Fruit fly (Drosophila melanogaster) whole organism, embryonic: ENCODE measurements around the gene niki.

ENCODE experiments used
- ATbp ChIP-seq: fragments of 200-800 bp; sonication (Bioruptor generic); optimal IDR thresholded peaks from 2 replicates; lab custom pipeline; 2017; ENCODE audit warnings: missing biosample characterization, mild to moderate bottlenecking, missing genetic modification characterization, missing genetic modification reagents
- Asciz ChIP-seq: fragments of 200-800 bp; sonication (Bioruptor generic); optimal IDR thresholded peaks from 2 replicates; lab custom pipeline; 2017; ENCODE audit warnings: missing biosample characterization, mild to moderate bottlenecking, missing genetic modification characterization, missing genetic modification reagents
- Atf-2 ChIP-seq: fragments of 200-800 bp; sonication (Bioruptor generic); optimal IDR thresholded peaks from 2 replicates; lab custom pipeline; 2016; ENCODE audit warnings: missing biosample characterization, missing genetic modification characterization
- CG10267 ChIP-seq: fragments of 200-800 bp; sonication (Bioruptor generic); optimal IDR thresholded peaks from 2 replicates; lab custom pipeline; 2018; ENCODE audit warnings: missing biosample characterization, mild to moderate bottlenecking, missing genetic modification characterization, moderate library complexity
- CG11247 ChIP-seq: fragments of 200-800 bp; sonication (Bioruptor generic); IDR thresholded peaks from 2 replicates; pipeline ENCODE4 v1.3.6; 2022; ENCODE audit warnings: missing biosample characterization, missing genetic modification characterization
- CG12744 ChIP-seq: fragments of 200-800 bp; sonication (Bioruptor generic); optimal IDR thresholded peaks from 2 replicates; lab custom pipeline; 2016; ENCODE audit warnings: missing biosample characterization, missing genetic modification characterization
- CG17328 ChIP-seq: fragments of 200-800 bp; sonication (Bioruptor generic); IDR thresholded peaks from 2 replicates; pipeline ENCODE4 v1.3.6; 2022; ENCODE audit warnings: missing biosample characterization, missing genetic modification characterization
- CG2129 ChIP-seq: fragments of 200-800 bp; sonication (Bioruptor generic); IDR thresholded peaks from 2 replicates; pipeline ENCODE4 v1.3.6; 2022; ENCODE audit warnings: missing biosample characterization, missing genetic modification characterization; ENCODE audit not compliant: partially characterized antibody
- CG2712 ChIP-seq: fragments of 200-800 bp; optimal IDR thresholded peaks from 3 replicates; lab custom pipeline; 2019; ENCODE audit warnings: missing biosample characterization, mild to moderate bottlenecking, missing genetic modification characterization, moderate library complexity
- CG2875 ChIP-seq: fragments of 200-800 bp; sonication (Bioruptor generic); optimal IDR thresholded peaks from 2 replicates; lab custom pipeline; 2017; ENCODE audit warnings: missing biosample characterization, mild to moderate bottlenecking, missing genetic modification characterization, missing genetic modification reagents
- CG32767 ChIP-seq: fragments of 200-800 bp; sonication (Bioruptor generic); IDR thresholded peaks from 2 replicates; pipeline ENCODE4 v1.3.6; 2022; ENCODE audit warnings: missing biosample characterization, missing genetic modification characterization
- CG43689 ChIP-seq: fragments of 200-800 bp; sonication (Bioruptor generic); IDR thresholded peaks from 2 replicates; pipeline ENCODE4 v1.3.6; 2022; ENCODE audit warnings: missing biosample characterization, missing genetic modification characterization
- CG4707 ChIP-seq: fragments of 200-800 bp; sonication (Bioruptor generic); optimal IDR thresholded peaks from 2 replicates; lab custom pipeline; 2018; ENCODE audit warnings: missing biosample characterization, mild to moderate bottlenecking, missing genetic modification characterization, moderate library complexity
- CG6683 ChIP-seq: fragments of 200-800 bp; sonication (Bioruptor generic); optimal IDR thresholded peaks from 2 replicates; lab custom pipeline; 2017; ENCODE audit warnings: missing biosample characterization, mild to moderate bottlenecking, missing genetic modification characterization, missing genetic modification reagents
- CG6689 ChIP-seq: fragments of 200-800 bp; sonication (Bioruptor generic); IDR thresholded peaks from 2 replicates; pipeline ENCODE4 v1.3.6; 2022; ENCODE audit warnings: missing biosample characterization, missing genetic modification characterization
- CG8765 ChIP-seq: fragments of 200-800 bp; sonication (Bioruptor generic); IDR thresholded peaks from 2 replicates; pipeline ENCODE4 v1.3.6; 2022; ENCODE audit warnings: missing biosample characterization, missing genetic modification characterization
- Dbx ChIP-seq: fragments of 200-800 bp; sonication (Bioruptor generic); IDR thresholded peaks from 3 replicates; pipeline ENCODE4 v1.3.6; 2022; ENCODE audit warnings: missing biosample characterization, missing genetic modification characterization
- Dip2 ChIP-seq: fragments of 200-800 bp; sonication (Bioruptor generic); IDR thresholded peaks from 2 replicates; pipeline ENCODE4 v1.3.6; 2022; ENCODE audit warnings: missing biosample characterization, missing genetic modification characterization
- Doc2 ChIP-seq: fragments of 200-800 bp; sonication (Bioruptor generic); IDR thresholded peaks from 2 replicates; pipeline ENCODE4 v1.3.6; 2022; ENCODE audit warnings: missing biosample characterization, missing genetic modification characterization
- Eip74EF ChIP-seq, 2 experiments: fragments of 200-800 bp in 1 of 2; fragments of >200 bp in 1 of 2; sonication (Bioruptor generic) in 1 of 2; optimal IDR thresholded peaks; 2 replicates each; lab custom pipeline; 2017 to 2019; ENCODE audit warnings: missing biosample characterization in 2 of 2, missing genetic modification characterization in 2 of 2, mild to moderate bottlenecking in 1 of 2, moderate library complexity in 1 of 2
- Elba2 ChIP-seq: fragments of 200-800 bp; sonication (Bioruptor generic); optimal IDR thresholded peaks from 3 replicates; lab custom pipeline; 2016; ENCODE audit warnings: missing biosample characterization, missing genetic modification characterization
- Ets65A ChIP-seq: fragments of 200-800 bp; sonication (Bioruptor generic); peaks from one replicate; lab custom pipeline; 2016; ENCODE audit warnings: missing biosample characterization, missing genetic modification characterization
- Hr78 ChIP-seq, 2 experiments: fragments of 200-800 bp in 1 of 2; fragments of >200 bp in 1 of 2; sonication (Bioruptor generic) in 1 of 2; optimal IDR thresholded peaks; 2 replicates each; lab custom pipeline; 2017 to 2019; ENCODE audit warnings: missing biosample characterization in 2 of 2, missing genetic modification characterization in 2 of 2, mild to moderate bottlenecking in 1 of 2, moderate library complexity in 1 of 2
- Mad ChIP-seq: fragments of 200-800 bp; sonication (Bioruptor generic); optimal IDR thresholded peaks from 2 replicates; lab custom pipeline; 2016; ENCODE audit warnings: missing biosample characterization, missing genetic modification characterization
- NC2α ChIP-seq: fragments of 200-800 bp; sonication (Bioruptor generic); optimal IDR thresholded peaks from 2 replicates; lab custom pipeline; 2016; ENCODE audit warnings: missing biosample characterization, missing genetic modification characterization
- NFAT ChIP-seq: fragments of 200-800 bp; sonication (Bioruptor generic); IDR thresholded peaks from 2 replicates; pipeline ENCODE4 v1.3.6; 2022; ENCODE audit warnings: missing biosample characterization, missing genetic modification characterization
- Six4 ChIP-seq: fragments of 200-800 bp; sonication (Bioruptor generic); optimal IDR thresholded peaks from 2 replicates; lab custom pipeline; 2016; ENCODE audit warnings: missing biosample characterization, missing genetic modification characterization
- Trl ChIP-seq, 3 experiments: fragments of >200 bp in 2 of 3; fragments of 200-800 bp in 1 of 3; sonication (Bioruptor generic) in 1 of 3; optimal IDR thresholded peaks; 2 replicates in 1 of 3; 3 replicates in 2 of 3; lab custom pipeline; 2016 to 2017; ENCODE audit warnings: missing biosample characterization in 1 of 3, missing genetic modification characterization in 1 of 3
- Vsx1 ChIP-seq: fragments of 200-800 bp; sonication (Bioruptor generic); optimal IDR thresholded peaks from 2 replicates; lab custom pipeline; 2017; ENCODE audit warnings: missing biosample characterization, mild to moderate bottlenecking, missing genetic modification characterization, missing genetic modification reagents
- Xrp1 ChIP-seq: fragments of 200-800 bp; sonication (Bioruptor generic); IDR thresholded peaks from 2 replicates; pipeline ENCODE4 v1.3.6; 2022; ENCODE audit warnings: missing biosample characterization, missing genetic modification characterization
- fd102C ChIP-seq: fragments of 200-800 bp; sonication (Bioruptor generic); optimal IDR thresholded peaks from 2 replicates; lab custom pipeline; 2018; ENCODE audit warnings: missing biosample characterization, mild to moderate bottlenecking, missing genetic modification characterization, moderate library complexity
- fd3F ChIP-seq: fragments of 200-800 bp; sonication (Bioruptor generic); optimal IDR thresholded peaks from 2 replicates; lab custom pipeline; 2018; ENCODE audit warnings: missing biosample characterization, mild to moderate bottlenecking, missing genetic modification characterization, moderate library complexity
- fd96Cb ChIP-seq: fragments of 200-800 bp; sonication (Bioruptor generic); optimal IDR thresholded peaks from 2 replicates; lab custom pipeline; 2018; ENCODE audit warnings: missing biosample characterization, mild to moderate bottlenecking, missing genetic modification characterization, moderate library complexity
- grau ChIP-seq: fragments of 200-800 bp; optimal IDR thresholded peaks from 3 replicates; lab custom pipeline; 2019; ENCODE audit warnings: missing biosample characterization, mild to moderate bottlenecking, missing genetic modification characterization, moderate library complexity
- gsb-n ChIP-seq: fragments of 200-800 bp; sonication (Bioruptor generic); optimal IDR thresholded peaks from 3 replicates; lab custom pipeline; 2018; ENCODE audit warnings: missing biosample characterization, mild to moderate bottlenecking, missing genetic modification characterization
- h ChIP-seq: fragments of >200 bp; optimal IDR thresholded peaks from 2 replicates; lab custom pipeline; 2017
- her ChIP-seq: fragments of 200-800 bp; sonication (Bioruptor generic); optimal IDR thresholded peaks from 2 replicates; lab custom pipeline; 2016; ENCODE audit warnings: missing biosample characterization, missing genetic modification characterization
- jumu ChIP-seq: fragments of 200-800 bp; sonication (Bioruptor generic); optimal IDR thresholded peaks from 3 replicates; lab custom pipeline; 2016; ENCODE audit warnings: missing biosample characterization, missing genetic modification characterization
- mirr ChIP-seq: fragments of 200-800 bp; sonication (Bioruptor generic); optimal IDR thresholded peaks from 3 replicates; lab custom pipeline; 2018; ENCODE audit warnings: missing biosample characterization, mild to moderate bottlenecking, missing genetic modification characterization
- nau ChIP-seq: fragments of 200-800 bp; sonication (Bioruptor generic); optimal IDR thresholded peaks from 3 replicates; lab custom pipeline; 2017; ENCODE audit warnings: missing biosample characterization, mild to moderate bottlenecking, missing genetic modification characterization, missing genetic modification reagents
- pnt ChIP-seq: fragments of 200-800 bp; sonication (Bioruptor generic); optimal IDR thresholded peaks from 3 replicates; lab custom pipeline; 2016; ENCODE audit warnings: missing biosample characterization, missing genetic modification characterization
- psq ChIP-seq: fragments of 200-800 bp; sonication (Bioruptor generic); optimal IDR thresholded peaks from 2 replicates; lab custom pipeline; 2017; ENCODE audit warnings: missing biosample characterization, missing genetic modification characterization
- pum ChIP-seq: fragments of 200-800 bp; sonication (Bioruptor generic); optimal IDR thresholded peaks from 2 replicates; lab custom pipeline; 2016; ENCODE audit warnings: missing biosample characterization, missing genetic modification characterization
- run ChIP-seq: fragments of 200-800 bp; sonication (Bioruptor generic); optimal IDR thresholded peaks from 3 replicates; lab custom pipeline; 2018; ENCODE audit warnings: missing biosample characterization, mild to moderate bottlenecking, missing genetic modification characterization
- stwl ChIP-seq: fragments of 200-800 bp; sonication (Bioruptor generic); optimal IDR thresholded peaks from 3 replicates; lab custom pipeline; 2018; ENCODE audit warnings: missing biosample characterization, mild to moderate bottlenecking, missing genetic modification characterization, moderate library complexity
- trh ChIP-seq: fragments of 200-800 bp; sonication (Bioruptor generic); optimal IDR thresholded peaks from 2 replicates; lab custom pipeline; 2016; ENCODE audit warnings: missing biosample characterization, missing genetic modification characterization
- vnd ChIP-seq: fragments of 200-800 bp; sonication (Bioruptor generic); IDR thresholded peaks from 3 replicates; pipeline ENCODE4 v1.3.6; 2022; ENCODE audit warnings: missing biosample characterization, missing genetic modification characterization; ENCODE audit not compliant: partially characterized antibody
- wdn ChIP-seq: fragments of 200-800 bp; sonication (Bioruptor generic); IDR thresholded peaks from 2 replicates; pipeline ENCODE4 v1.3.6; 2022; ENCODE audit warnings: missing biosample characterization, missing genetic modification characterization
- z ChIP-seq: fragments of 200-800 bp; sonication (Bioruptor generic); IDR thresholded peaks from 3 replicates; pipeline ENCODE4 v1.3.6; 2022; ENCODE audit warnings: missing biosample characterization, missing genetic modification characterization

The niki gene

DNA sequence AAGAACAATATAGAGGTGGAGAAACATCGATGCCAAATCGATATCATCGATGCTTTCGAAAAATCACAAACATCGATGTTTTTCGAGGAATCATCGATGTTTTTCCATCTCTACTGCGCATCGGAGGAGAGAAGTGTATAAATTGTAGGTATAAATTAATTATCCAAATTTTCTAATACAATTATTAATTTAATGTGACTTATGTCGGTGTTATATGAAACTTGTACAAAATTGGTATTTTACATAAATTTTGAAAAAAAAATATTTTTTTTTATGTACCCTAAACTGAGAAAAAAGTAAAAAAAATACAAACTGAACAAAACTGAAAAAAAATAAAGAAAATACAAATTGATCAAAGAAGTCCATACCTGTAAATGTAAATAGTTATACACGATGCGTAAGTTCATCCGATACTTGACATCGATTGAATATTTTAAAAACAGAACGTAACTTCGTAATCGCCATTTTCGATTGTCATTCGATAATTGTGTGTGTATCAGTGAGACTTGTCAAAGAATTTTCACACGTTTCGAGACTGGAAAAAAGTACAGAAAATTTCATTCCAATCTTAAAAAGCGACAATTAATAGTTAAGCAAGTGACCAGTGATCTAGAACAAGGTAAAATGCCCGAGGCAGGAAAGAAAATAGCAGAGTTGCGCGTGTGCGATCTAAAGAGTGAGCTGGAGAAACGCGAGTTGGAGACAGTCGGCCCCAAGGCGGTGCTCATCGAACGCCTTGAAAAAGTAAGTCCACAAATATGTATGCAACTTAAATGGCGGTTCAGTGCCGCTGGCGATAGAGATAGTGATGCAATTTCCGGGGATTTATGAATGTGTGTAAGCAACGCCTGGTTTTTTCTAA, 8.2 kb downstream of the niki start, which contains the start of the genes CG5808 and Saf-B (continued):
- TF ChIP-seq mirr (GFP tag; lab: Kevin White, UChicago) (no peak), Eip74EF (GFP tag; optimal IDR thresholded peaks at IDR 0.05; lab: Kevin White, UChicago) (no peak), Doc2 (no peak), stwl (tag; lab: Kevin White, UChicago) (no peak), fd96Cb (tag; lab: Kevin White, UChicago) (peak; percentile 38), Atf-2 (GFP tag; lab: Kevin White, UChicago) (no peak), pnt (GFP tag; lab: Kevin White, UChicago) (no peak), Mad (GFP tag; lab: Kevin White, UChicago) (no peak), Trl (optimal IDR thresholded peaks at IDR 0.05; lab: Kevin White, UChicago) (no peak), Trl (GFP tag; optimal IDR thresholded peaks at IDR 0.05; lab: Kevin White, UChicago) (no peak), CG32767 (GFP tag; lab: Robert Waterston, UW) (peak; percentile 81; the same call in 1 of the 2 replicates), Vsx1 (GFP tag; lab: Kevin White, UChicago) (no peak), h (lab: Kevin White, UChicago) (no peak), Hr78 (GFP tag; optimal IDR thresholded peaks at IDR 0.05; lab: Kevin White, UChicago) (no peak), Dip2 (no peak), NFAT (GFP tag; lab: Robert Waterston, UW) (no peak), grau (tag; lab: Kevin White, UChicago) (no peak), wdn (GFP tag; lab: Robert Waterston, UW) (no peak), Asciz (GFP tag; lab: Kevin White, UChicago) (no peak), fd102C (GFP tag; lab: Kevin White, UChicago) (no peak), jumu (GFP tag; lab: Kevin White, UChicago) (no peak), nau (no peak), CG11247 (GFP tag; lab: Robert Waterston, UW) (no peak), CG12744 (GFP tag; lab: Kevin White, UChicago) (no peak), pum (GFP tag; lab: Kevin White, UChicago) (no peak), Elba2 (no peak), NC2α (GFP tag; lab: Kevin White, UChicago) (no peak), CG43689 (GFP tag; lab: Robert Waterston, UW) (no peak), her (GFP tag; lab: Kevin White, UChicago) (no peak), trh (GFP tag; lab: Kevin White, UChicago) (no peak), CG4707 (GFP tag; lab: Kevin White, UChicago) (no peak), z (no peak), Xrp1 (peak; percentile 49; the same call in 1 of the 2 replicates), Ets65A (GFP tag; lab: Kevin White, UChicago) (peak; percentile 93), CG2875 (GFP tag; lab: Kevin White, UChicago) (no peak), CG6683 (GFP tag; lab: Kevin White, UChicago) (no peak), gsb-n (no peak), ATbp (GFP tag; lab: Kevin White, UChicago) (no peak), CG2712 (tag; lab: Kevin White, UChicago) (peak; percentile 61), CG6689 (GFP tag; lab: Robert Waterston, UW) (peak; percentile 70), vnd (GFP tag; lab: Robert Waterston, UW) (peak; percentile 88), Dbx (peak; percentile 44; the same call in 2 of the 3 replicates), CG2129 (GFP tag; lab: Robert Waterston, UW) (peak; percentile 60), run (tag; lab: Kevin White, UChicago) (no peak), psq (GFP tag; lab: Kevin White, UChicago) (no peak), fd3F (GFP tag; lab: Kevin White, UChicago) (no peak), CG10267 (tag; lab: Kevin White, UChicago) (peak; percentile 67), CG8765 (GFP tag; lab: Robert Waterston, UW) (no peak), Six4 (peak; percentile 40), CG17328 (GFP tag; lab: Robert Waterston, UW) (no peak)
